Fruit fly (Drosophila melanogaster): ENCODE results near the gene Vha100-4.

The Vha100-4 gene

dm6 chr3R:18412279-18413214 lies 22.9 kb upstream of the Vha100-4 start, which contains the start of gene CG31122 (continued):
- TF ChIP-seq cwo (GFP tag; optimal IDR thresholded peaks at IDR 0.05) (peak; percentile 5), CG1603 (tag; optimal IDR thresholded peaks at IDR 0.05) (no peak), ap (GFP tag; IDR thresholded peaks at IDR 0.05) (no peak), gem (tag; optimal IDR thresholded peaks at IDR 0.05) (peak; percentile 60), pzg (GFP tag; optimal IDR thresholded peaks at IDR 0.05) (peak; percentile 87), Drgx (GFP tag; IDR thresholded peaks at IDR 0.05) (0 out of 2 replicates have a peak, but pooled peaks have one; percentile 25), vnd (GFP tag; IDR thresholded peaks at IDR 0.05; ENCODE audit: partially characterized antibody) (peak; percentile 95), Ets97D (GFP tag; optimal IDR thresholded peaks at IDR 0.05) (peak; percentile 92), CG2116 (GFP tag; optimal IDR thresholded peaks at IDR 0.05) (peak; percentile 86), Dek (tag; optimal IDR thresholded peaks at IDR 0.05) (peak; percentile 33), Antp (GFP tag; optimal IDR thresholded peaks at IDR 0.05) (peak; percentile 21), ems (GFP tag; optimal IDR thresholded peaks at IDR 0.05) (peak; percentile 66), CG12236 (GFP tag; optimal IDR thresholded peaks at IDR 0.05) (peak; percentile 43), Sin3A (optimal IDR thresholded peaks at IDR 0.05) (peak; percentile 97), CG6254 (GFP tag; optimal IDR thresholded peaks at IDR 0.05) (no peak), chif (GFP tag; optimal IDR thresholded peaks at IDR 0.05) (peak in 1 of 2 experiments; percentile 42), amos (GFP tag; IDR thresholded peaks at IDR 0.05; ENCODE audit: partially characterized antibody) (peak; percentile 90), vvl (GFP tag; IDR thresholded peaks at IDR 0.05) (peak; percentile 51; the same call in 1 of the 2 replicates), salm (tag; optimal IDR thresholded peaks at IDR 0.05) (no peak), Bdp1 (GFP tag; optimal IDR thresholded peaks at IDR 0.05) (peak; percentile 20), Hmx (GFP tag; optimal IDR thresholded peaks at IDR 0.05) (no peak), CG12769 (tag; optimal IDR thresholded peaks at IDR 0.05) (peak; percentile 36), CG13775 (GFP tag; optimal IDR thresholded peaks at IDR 0.05) (peak; percentile 47), MESR4 (GFP tag; optimal IDR thresholded peaks at IDR 0.05) (peak; percentile 59), CG3065 (GFP tag; optimal IDR thresholded peaks at IDR 0.05) (no peak), Sox102F (GFP tag; optimal IDR thresholded peaks at IDR 0.05) (no peak), stc (GFP tag; IDR thresholded peaks at IDR 0.05) (no peak), CG32767 (GFP tag; IDR thresholded peaks at IDR 0.05) (no peak), CG3726 (GFP tag; IDR thresholded peaks at IDR 0.05) (no peak), stwl (tag; optimal IDR thresholded peaks at IDR 0.05) (peak; percentile 99), CG7928 (GFP tag; optimal IDR thresholded peaks at IDR 0.05) (no peak), Ravus (GFP tag; IDR thresholded peaks at IDR 0.05) (no peak), eve (GFP tag; optimal IDR thresholded peaks at IDR 0.05) (no peak), Hr39 (optimal IDR thresholded peaks at IDR 0.05) (no peak), CG10147 (GFP tag; optimal IDR thresholded peaks at IDR 0.05) (peak; percentile 59), CG12391 (tag; optimal IDR thresholded peaks at IDR 0.05) (peak; percentile 65), CoRest (tag; optimal IDR thresholded peaks at IDR 0.05) (peak; percentile 56), Meics (GFP tag; optimal IDR thresholded peaks at IDR 0.05) (peak; percentile 8), phol (tag; optimal IDR thresholded peaks at IDR 0.05) (no peak), CG14050 (GFP tag; IDR thresholded peaks at IDR 0.05) (no peak), CG7839 (tag; optimal IDR thresholded peaks at IDR 0.05) (no peak), CG10959 (GFP tag; IDR thresholded peaks at IDR 0.05) (no peak), NfI (GFP tag; optimal IDR thresholded peaks at IDR 0.05) (no peak), CG11723 (GFP tag; optimal IDR thresholded peaks at IDR 0.05) (no peak), Ssrp (tag; optimal IDR thresholded peaks at IDR 0.05) (no peak), CG42726 (GFP tag; IDR thresholded peaks at IDR 0.05; ENCODE audit: partially characterized antibody) (peak; percentile 72), CG9727 (GFP tag; optimal IDR thresholded peaks at IDR 0.05) (no peak), Dip2 (GFP tag; IDR thresholded peaks at IDR 0.05) (no peak), emc (GFP tag; optimal IDR thresholded peaks at IDR 0.05) (no peak)

All from whole organism, embryonic.